Worm (Caenorhabditis elegans) whole organism, L2 larva: ENCODE data around the gene ocr-3.
A peak's percentile ranks its signal among the peaks of the same experiment; 100 is the strongest.

ENCODE experiments used
- C34F6.9 ChIP-seq: fragments of 150-350 bp; optimal IDR thresholded peaks from 2 replicates; lab custom pipeline; 2014; ENCODE audit warnings: missing biosample characterization, missing genetic modification characterization
- F13H6.1 ChIP-seq: sonication (generic microtip); optimal IDR thresholded peaks from 2 replicates; lab custom pipeline; 2016; ENCODE audit warnings: missing genetic modification characterization, missing compliant biosample characterization
- R02D3.7 ChIP-seq: fragments of 150-350 bp; optimal IDR thresholded peaks from 2 replicates; lab custom pipeline; 2014; ENCODE audit warnings: missing biosample characterization, missing genetic modification characterization
- Y55F3AM.14 ChIP-seq: fragments of 200-800 bp; sonication (Bioruptor generic); optimal IDR thresholded peaks from 2 replicates; lab custom pipeline; 2018; ENCODE audit warnings: mild to moderate bottlenecking, missing genetic modification characterization, missing compliant biosample characterization
- ZK546.5 ChIP-seq: sonication (generic microtip); optimal IDR thresholded peaks from 2 replicates; lab custom pipeline; 2017; ENCODE audit warnings: missing biosample characterization, missing genetic modification characterization
- alr-1 ChIP-seq: fragments of 150-350 bp; optimal IDR thresholded peaks from 2 replicates; lab custom pipeline; 2014; ENCODE audit warnings: missing biosample characterization, missing genetic modification characterization
- aly-2 ChIP-seq: fragments of 150-350 bp; optimal IDR thresholded peaks from 2 replicates; lab custom pipeline; 2014; ENCODE audit warnings: missing biosample characterization, missing genetic modification characterization
- ama-1 ChIP-seq: fragments of 150-350 bp; optimal IDR thresholded peaks from 2 replicates; lab custom pipeline; 2018; ENCODE audit warnings: inconsistent platforms
- blmp-1 ChIP-seq: sonication (generic microtip); optimal IDR thresholded peaks from 2 replicates; lab custom pipeline; 2017; ENCODE audit warnings: missing genetic modification characterization, mild to moderate bottlenecking, missing compliant biosample characterization, antibody characterized with exemption, moderate library complexity; ENCODE audit not compliant: insufficient read depth
- ceh-16 ChIP-seq: fragments of 150-350 bp; optimal IDR thresholded peaks from 2 replicates; lab custom pipeline; 2014; ENCODE audit warnings: missing biosample characterization, missing genetic modification characterization
- ceh-82 ChIP-seq: fragments of 150-350 bp; optimal IDR thresholded peaks from 2 replicates; lab custom pipeline; 2014; ENCODE audit warnings: missing biosample characterization, missing genetic modification characterization
- crh-2 ChIP-seq: sonication (generic microtip); optimal IDR thresholded peaks from 2 replicates; lab custom pipeline; 2017; ENCODE audit warnings: missing biosample characterization, missing genetic modification characterization
- dmd-4 ChIP-seq: sonication (generic microtip); optimal IDR thresholded peaks from 2 replicates; lab custom pipeline; 2017; ENCODE audit warnings: missing biosample characterization, missing genetic modification characterization
- egl-27 ChIP-seq: sonication (generic microtip); optimal IDR thresholded peaks from 3 replicates; lab custom pipeline; 2017; ENCODE audit warnings: missing biosample characterization, missing genetic modification reagents, missing genetic modification characterization
- elt-1 ChIP-seq: fragments of 150-350 bp; optimal IDR thresholded peaks from 2 replicates; lab custom pipeline; 2014; ENCODE audit warnings: missing biosample characterization, missing genetic modification characterization
- elt-3 ChIP-seq: sonication (generic microtip); optimal IDR thresholded peaks from 2 replicates; lab custom pipeline; 2017; ENCODE audit warnings: missing biosample characterization, missing genetic modification characterization
- fos-1 ChIP-seq: fragments of 150-350 bp; optimal IDR thresholded peaks from 2 replicates; lab custom pipeline; 2014; ENCODE audit warnings: missing biosample characterization, missing genetic modification characterization
- gmeb-1 ChIP-seq: fragments of 150-350 bp; optimal IDR thresholded peaks from 2 replicates; lab custom pipeline; 2014; ENCODE audit warnings: missing biosample characterization, missing genetic modification characterization
- lin-11 ChIP-seq: fragments of 150-350 bp; sonication (generic microtip); optimal IDR thresholded peaks from 2 replicates; lab custom pipeline; 2014; ENCODE audit warnings: missing biosample characterization, missing genetic modification characterization, inconsistent platforms, mixed read lengths
- lin-13 ChIP-seq: fragments of 150-350 bp; optimal IDR thresholded peaks from 2 replicates; lab custom pipeline; 2014; ENCODE audit warnings: missing biosample characterization, missing genetic modification reagents, missing genetic modification characterization
- lin-39 ChIP-seq: fragments of 150-350 bp; optimal IDR thresholded peaks from 2 replicates; lab custom pipeline; 2014; ENCODE audit warnings: missing biosample characterization, missing genetic modification reagents, missing genetic modification characterization
- lsy-2 ChIP-seq, 2 experiments: fragments of 150-350 bp in 1 of 2; sonication (generic microtip) in 1 of 2; optimal IDR thresholded peaks; 2 replicates each; lab custom pipeline; 2014 to 2017; ENCODE audit warnings: missing biosample characterization in 2 of 2, missing genetic modification characterization in 2 of 2
- mab-5 ChIP-seq: fragments of 150-350 bp; optimal IDR thresholded peaks from 2 replicates; lab custom pipeline; 2014; ENCODE audit warnings: missing biosample characterization, missing genetic modification characterization
- mbf-1 ChIP-seq: sonication (generic microtip); optimal IDR thresholded peaks from 2 replicates; lab custom pipeline; 2017; ENCODE audit warnings: missing biosample characterization, missing genetic modification characterization
- mdl-1 ChIP-seq, 2 experiments: fragments of 150-350 bp in 1 of 2; sonication (generic microtip) in 1 of 2; optimal IDR thresholded peaks; 2 replicates each; lab custom pipeline; 2017; ENCODE audit warnings: missing biosample characterization in 2 of 2, missing genetic modification characterization in 2 of 2
- nhr-11 ChIP-seq: fragments of 150-350 bp; optimal IDR thresholded peaks from 2 replicates; lab custom pipeline; 2014; ENCODE audit warnings: missing biosample characterization, missing genetic modification characterization
- nhr-129 ChIP-seq: fragments of 150-350 bp; optimal IDR thresholded peaks from 2 replicates; lab custom pipeline; 2014; ENCODE audit warnings: missing biosample characterization, missing genetic modification characterization
- nhr-21 ChIP-seq: fragments of 150-350 bp; optimal IDR thresholded peaks from 2 replicates; lab custom pipeline; 2014; ENCODE audit warnings: missing biosample characterization, missing genetic modification characterization
- nhr-23 ChIP-seq: fragments of 150-350 bp; optimal IDR thresholded peaks from 2 replicates; lab custom pipeline; 2014; ENCODE audit warnings: missing biosample characterization, missing genetic modification reagents, missing genetic modification characterization
- nhr-237 ChIP-seq: fragments of 150-350 bp; optimal IDR thresholded peaks from 2 replicates; lab custom pipeline; 2014; ENCODE audit warnings: missing biosample characterization, missing genetic modification characterization
- nhr-25 ChIP-seq: fragments of 150-350 bp; sonication (generic microtip); optimal IDR thresholded peaks from 3 replicates; lab custom pipeline; 2014; ENCODE audit warnings: missing biosample characterization, missing genetic modification characterization
- nhr-6 ChIP-seq: fragments of 150-350 bp; optimal IDR thresholded peaks from 2 replicates; lab custom pipeline; 2014; ENCODE audit warnings: missing biosample characterization, missing genetic modification characterization
- nhr-77 ChIP-seq: fragments of 150-350 bp; optimal IDR thresholded peaks from 2 replicates; lab custom pipeline; 2014; ENCODE audit warnings: missing biosample characterization, missing genetic modification characterization
- peb-1 ChIP-seq: fragments of 150-350 bp; optimal IDR thresholded peaks from 2 replicates; lab custom pipeline; 2014; ENCODE audit warnings: missing biosample characterization, missing genetic modification characterization
- sem-4 ChIP-seq: fragments of 150-350 bp; optimal IDR thresholded peaks from 2 replicates; lab custom pipeline; 2014; ENCODE audit warnings: missing biosample characterization, missing genetic modification reagents, missing genetic modification characterization
- skn-1 ChIP-seq: sonication (generic microtip); optimal IDR thresholded peaks from 2 replicates; lab custom pipeline; 2017; ENCODE audit warnings: missing biosample characterization, missing genetic modification characterization
- sma-3 ChIP-seq: sonication (generic microtip); optimal IDR thresholded peaks from 2 replicates; lab custom pipeline; 2016; ENCODE audit warnings: missing genetic modification reagents, missing genetic modification characterization, missing compliant biosample characterization
- sma-9 ChIP-seq, 2 experiments: fragments of 150-350 bp in 1 of 2; sonication (generic microtip) in 1 of 2; optimal IDR thresholded peaks; 2 replicates each; lab custom pipeline; 2014 to 2016; ENCODE audit warnings: missing genetic modification characterization in 2 of 2, mild to moderate bottlenecking in 1 of 2, missing biosample characterization in 1 of 2, missing compliant biosample characterization in 1 of 2, missing genetic modification reagents in 1 of 2, moderate library complexity in 1 of 2
- snpc-4 ChIP-seq: fragments of 150-350 bp; optimal IDR thresholded peaks from 2 replicates; lab custom pipeline; 2014; ENCODE audit warnings: missing biosample characterization, missing genetic modification characterization
- unc-55 ChIP-seq: fragments of 150-350 bp; sonication (generic microtip); optimal IDR thresholded peaks from 3 replicates; lab custom pipeline; 2014; ENCODE audit warnings: missing biosample characterization, missing genetic modification reagents, missing genetic modification characterization
- unc-62 ChIP-seq: fragments of 150-350 bp; optimal IDR thresholded peaks from 2 replicates; lab custom pipeline; 2014; ENCODE audit warnings: missing biosample characterization, missing genetic modification reagents, missing genetic modification characterization
- zag-1 ChIP-seq: fragments of 150-350 bp; optimal IDR thresholded peaks from 2 replicates; lab custom pipeline; 2014; ENCODE audit warnings: missing biosample characterization, missing genetic modification characterization
- ztf-1 ChIP-seq: fragments of 200-800 bp; sonication (Bioruptor generic); conservative IDR thresholded peaks from 2 replicates; pipeline ENCODE4 v1.3.6; 2022; ENCODE audit warnings: missing genetic modification characterization, missing compliant biosample characterization
- ztf-11 ChIP-seq: sonication (generic microtip); optimal IDR thresholded peaks from 2 replicates; lab custom pipeline; 2017; ENCODE audit warnings: missing biosample characterization, missing genetic modification characterization
- ztf-4 ChIP-seq: fragments of 150-350 bp; optimal IDR thresholded peaks from 2 replicates; lab custom pipeline; 2014; ENCODE audit warnings: missing biosample characterization, missing genetic modification characterization

ocr-3 gene

ce11 chrX:15170958-15171357, 2.4 kb downstream of the ocr-3 start:
- peak; percentile 86 for TF ChIP-seq snpc-4 (tag; lab: Kevin White, UChicago)
- peak; percentile 18 for TF ChIP-seq sma-9 (GFP tag; optimal IDR thresholded peaks at IDR 0.05; lab: Kevin White, UChicago)
- TF ChIP-seq sma-9 (tag; optimal IDR thresholded peaks at IDR 0.05; lab: Kevin White, UChicago): no peak
- TF ChIP-seq mbf-1 (tag; lab: Kevin White, UChicago): no peak
- no peak for TF ChIP-seq peb-1 (tag; lab: Kevin White, UChicago)
- TF ChIP-seq, all 48 proteins: peak for 2

DNA sequence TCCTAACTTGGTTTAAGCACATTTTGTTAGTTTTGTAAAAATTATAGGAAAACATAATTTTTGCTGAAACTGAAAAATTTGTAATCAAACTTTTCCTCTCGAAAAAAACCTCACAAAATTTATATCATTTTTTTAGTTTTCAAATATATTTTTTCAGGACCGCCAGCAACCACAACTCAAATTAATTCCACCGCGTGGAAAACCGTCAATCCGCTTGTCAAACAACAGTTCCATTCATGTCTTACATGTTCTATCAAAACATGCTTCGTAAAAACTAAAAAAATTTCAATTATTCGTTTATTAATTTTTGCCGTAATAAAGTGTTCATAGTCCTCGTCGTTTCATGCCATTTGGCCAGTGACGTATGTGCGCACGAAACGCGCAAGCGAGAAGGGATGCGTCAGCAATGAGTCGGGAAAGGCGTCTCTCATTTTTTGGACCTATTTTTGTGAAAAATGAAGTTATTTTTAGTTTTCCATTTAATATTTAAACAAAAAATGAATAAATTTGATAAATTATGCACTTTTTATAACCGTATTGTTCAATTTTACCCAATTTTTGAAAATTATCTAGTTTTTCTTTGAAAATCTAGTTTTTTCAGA, 4.9 kb downstream of the ocr-3 start, which contains the start of gene ucr-2.2:
Gene ucr-2.2 (plus strand): TSS at position 602 of the 602 bp plus-strand sequence.
- TF ChIP-seq zag-1 (tag; lab: Kevin White, UChicago) (no peak), F13H6.1 (tag; lab: Kevin White, UChicago) (peak; percentile 85), gmeb-1 (peak; percentile 83), Y55F3AM.14 (no peak), skn-1 (tag; lab: Kevin White, UChicago) (no peak), lsy-2 (tag; optimal IDR thresholded peaks at IDR 0.05; lab: Kevin White, UChicago) (peak; percentile 44 to 90), ZK546.5 (tag; lab: Kevin White, UChicago) (no peak), elt-1 (no peak), nhr-23 (tag; lab: Kevin White, UChicago) (no peak), sma-9 (GFP tag; optimal IDR thresholded peaks at IDR 0.05; lab: Kevin White, UChicago) (peak; percentile 91), sma-9 (tag; optimal IDR thresholded peaks at IDR 0.05; lab: Kevin White, UChicago) (no peak), nhr-21 (tag; lab: Kevin White, UChicago) (peak; percentile 63), elt-3 (tag; lab: Kevin White, UChicago) (no peak), ztf-1 (no peak), nhr-11 (tag; lab: Kevin White, UChicago) (no peak), lin-13 (GFP tag; lab: Kevin White, UChicago) (peak; percentile 81), lin-11 (peak; percentile 75), lin-39 (tag; lab: Kevin White, UChicago) (no peak), unc-55 (GFP tag; lab: Kevin White, UChicago) (peak; percentile 85), nhr-77 (tag; lab: Kevin White, UChicago) (no peak), fos-1 (tag; lab: Kevin White, UChicago) (peak; percentile 83), mab-5 (peak; percentile 45), nhr-6 (peak; percentile 75), nhr-129 (tag; lab: Kevin White, UChicago) (peak; percentile 74), nhr-25 (tag; lab: Kevin White, UChicago) (no peak), ztf-11 (tag; lab: Kevin White, UChicago) (no peak), aly-2 (tag; lab: Kevin White, UChicago) (no peak), crh-2 (tag; lab: Kevin White, UChicago) (peak; percentile 93), egl-27 (tag; lab: Kevin White, UChicago) (peak; percentile 57), ceh-82 (tag; lab: Kevin White, UChicago) (no peak), dmd-4 (tag; lab: Kevin White, UChicago) (no peak), peb-1 (tag; lab: Kevin White, UChicago) (no peak), alr-1 (tag; lab: Kevin White, UChicago) (no peak), sem-4 (tag; lab: Kevin White, UChicago) (peak; percentile 86), mdl-1 (tag; optimal IDR thresholded peaks at IDR 0.05; lab: Kevin White, UChicago) (peak in 1 of 2 experiments; percentile 3), nhr-237 (tag; lab: Kevin White, UChicago) (no peak), mbf-1 (tag; lab: Kevin White, UChicago) (no peak), sma-3 (GFP tag; lab: Kevin White, UChicago) (peak; percentile 79), unc-62 (GFP tag; lab: Kevin White, UChicago) (no peak), ama-1 (lab: Kevin White, UChicago) (no peak), R02D3.7 (tag; lab: Kevin White, UChicago) (no peak), ztf-4 (peak; percentile 35), snpc-4 (tag; lab: Kevin White, UChicago) (peak; percentile 86), ceh-16 (tag; lab: Kevin White, UChicago) (no peak), blmp-1 (tag; lab: Kevin White, UChicago) (no peak), C34F6.9 (tag; lab: Kevin White, UChicago) (peak; percentile 91)
